Worm (Caenorhabditis elegans) whole organism, late embryonic: ENCODE measurements around the gene hlh-4.

Source experiments
- eyg-1 ChIP-seq: sonication (generic microtip); optimal IDR thresholded peaks from 2 replicates; lab custom pipeline; 2016; ENCODE audit warnings: missing genotype, missing genetic modification characterization, missing compliant biosample characterization
- hlh-15 ChIP-seq: sonication (generic microtip); optimal IDR thresholded peaks from 2 replicates; lab custom pipeline; 2016; ENCODE audit warnings: missing genetic modification characterization, missing compliant biosample characterization
- hlh-6 ChIP-seq: sonication (generic microtip); optimal IDR thresholded peaks from 2 replicates; lab custom pipeline; 2016; ENCODE audit warnings: missing genotype, missing genetic modification characterization, missing compliant biosample characterization
- ref-2 ChIP-seq: sonication (generic microtip); optimal IDR thresholded peaks from 2 replicates; lab custom pipeline; 2016; ENCODE audit warnings: missing genetic modification characterization, missing compliant biosample characterization
- sdc-2 ChIP-seq: sonication (generic microtip); optimal IDR thresholded peaks from 2 replicates; lab custom pipeline; 2016; ENCODE audit warnings: missing genotype, missing genetic modification characterization, missing compliant biosample characterization

DNA sequence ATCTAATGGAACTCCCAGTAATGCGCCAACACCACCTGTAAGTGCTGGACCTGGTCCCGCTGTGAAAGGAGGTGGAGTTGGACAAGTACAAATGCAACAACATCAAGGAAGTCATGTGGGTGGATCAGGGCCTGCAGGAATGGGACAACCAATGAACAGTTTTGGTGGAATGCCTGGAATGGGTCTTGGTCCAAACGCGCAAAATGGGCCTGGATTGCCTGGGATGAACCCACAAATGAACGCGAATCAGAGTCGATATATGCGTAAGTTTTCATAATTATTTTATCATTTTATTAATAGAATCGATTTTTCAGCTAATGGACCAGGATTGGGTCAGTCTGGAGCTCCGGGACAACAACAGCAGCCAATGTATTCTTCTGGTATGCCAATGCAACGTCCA, 33.5 kb upstream of the hlh-4 start:
- no peak for TF ChIP-seq hlh-6 (tag; lab: Kevin White, UChicago)
- no peak for TF ChIP-seq sdc-2
- TF ChIP-seq eyg-1 (tag; lab: Kevin White, UChicago) = no peak
- TF ChIP-seq ref-2 (tag; lab: Kevin White, UChicago) = no peak
- TF ChIP-seq hlh-15 (tag; lab: Kevin White, UChicago) = no peak
